Fruit fly (Drosophila melanogaster) whole organism, embryonic: ENCODE data around the gene Rab7.

ENCODE experiments used
- Asciz ChIP-seq: fragments of 200-800 bp; sonication (Bioruptor generic); optimal IDR thresholded peaks from 2 replicates; lab custom pipeline; 2017; ENCODE audit warnings: missing biosample characterization, mild to moderate bottlenecking, missing genetic modification characterization, missing genetic modification reagents
- CG18011 ChIP-seq: fragments of 200-800 bp; sonication (Bioruptor generic); optimal IDR thresholded peaks from 2 replicates; lab custom pipeline; 2017; ENCODE audit warnings: missing biosample characterization, missing genetic modification characterization, mild to moderate bottlenecking, moderate library complexity, missing genotype
- CG2202 ChIP-seq: fragments of 200-800 bp; sonication (Bioruptor generic); optimal IDR thresholded peaks from 2 replicates; lab custom pipeline; 2018; ENCODE audit warnings: missing biosample characterization, mild to moderate bottlenecking, missing genetic modification characterization
- CG3407 ChIP-seq: fragments of 200-800 bp; sonication (Bioruptor generic); optimal IDR thresholded peaks from 2 replicates; lab custom pipeline; 2018; ENCODE audit warnings: missing biosample characterization, mild to moderate bottlenecking, missing genetic modification characterization
- CG7786 ChIP-seq: fragments of 200-800 bp; sonication (Bioruptor generic); optimal IDR thresholded peaks from 2 replicates; lab custom pipeline; 2016; ENCODE audit warnings: missing biosample characterization, missing genetic modification characterization
- Rx ChIP-seq: fragments of 200-800 bp; sonication (Bioruptor generic); IDR thresholded peaks from 2 replicates; pipeline ENCODE4 v1.3.6; 2022; ENCODE audit warnings: missing biosample characterization, missing genetic modification characterization
- onecut ChIP-seq: fragments of 200-800 bp; sonication (Bioruptor generic); IDR thresholded peaks from 2 replicates; pipeline ENCODE4 v1.3.6; 2022; ENCODE audit warnings: missing biosample characterization, missing genetic modification characterization
- pan ChIP-seq, 4 experiments: fragments of >200 bp in 3 of 4; fragments of 200-800 bp in 1 of 4; sonication (Bioruptor generic) in 1 of 4; optimal IDR thresholded peaks in 3 of 4; IDR thresholded peaks in 1 of 4; 2 replicates each; pipeline versions ENCODE4 v1.3.6 to Lab custom; 2017 to 2022; ENCODE audit warnings: missing biosample characterization in 2 of 4, missing genetic modification characterization in 2 of 4, mixed read lengths in 1 of 4
- vnd ChIP-seq: fragments of 200-800 bp; sonication (Bioruptor generic); IDR thresholded peaks from 3 replicates; pipeline ENCODE4 v1.3.6; 2022; ENCODE audit warnings: missing biosample characterization, missing genetic modification characterization; ENCODE audit not compliant: partially characterized antibody

- TF ChIP-seq vnd (GFP tag; lab: Robert Waterston, UW) (no peak), onecut (GFP tag; lab: Robert Waterston, UW) (no peak), CG7786 (GFP tag; lab: Kevin White, UChicago) (peak; percentile 23), Asciz (no peak), pan (optimal IDR thresholded peaks at IDR 0.05; lab: Kevin White, UChicago) (no peak), pan (GFP tag; optimal IDR thresholded peaks at IDR 0.05 in 1 of 2, IDR thresholded peaks at IDR 0.05 in 1 of 2) (peak in 1 of 2 experiments; percentile 62), CG2202 (no peak), CG3407 (GFP tag; lab: Kevin White, UChicago) (no peak), CG18011 (no peak), Rx (GFP tag; lab: Robert Waterston, UW) (no peak)
These were observed 33.1 kb downstream of the Rab7 start for dm6 chr3R:24025715-24026467.
